Fruit fly (Drosophila melanogaster) whole organism, embryonic: ENCODE measurements around the gene Pa1.

Source experiments
- Adf1 ChIP-seq: fragments of 200-800 bp; sonication (Bioruptor generic); IDR thresholded peaks from 2 replicates; pipeline ENCODE4 v1.3.6; 2022; ENCODE audit warnings: missing biosample characterization, missing genetic modification characterization
- Atf6 ChIP-seq: fragments of 200-800 bp; sonication (Bioruptor generic); IDR thresholded peaks from 2 replicates; pipeline ENCODE4 v1.3.6; 2022; ENCODE audit warnings: missing biosample characterization, missing genetic modification characterization
- B-H1 ChIP-seq: fragments of 200-800 bp; sonication (Bioruptor generic); IDR thresholded peaks from 3 replicates; pipeline ENCODE4 v1.3.6; 2022; ENCODE audit warnings: missing biosample characterization, missing genetic modification characterization
- Bteb2 ChIP-seq: fragments of 200-800 bp; sonication (Bioruptor generic); optimal IDR thresholded peaks from 2 replicates; lab custom pipeline; 2016; ENCODE audit warnings: missing biosample characterization, missing genetic modification characterization
- CG10321 ChIP-seq: fragments of 200-800 bp; sonication (Bioruptor generic); IDR thresholded peaks from 2 replicates; pipeline ENCODE4 v1.3.6; 2022; ENCODE audit warnings: missing biosample characterization, missing genetic modification characterization
- CG10366 ChIP-seq: fragments of 200-800 bp; sonication (Bioruptor generic); IDR thresholded peaks from 2 replicates; pipeline ENCODE4 v1.3.6; 2022; ENCODE audit warnings: missing biosample characterization, missing genetic modification characterization
- CG11093 ChIP-seq: fragments of 200-800 bp; sonication (Bioruptor generic); IDR thresholded peaks from 3 replicates; pipeline ENCODE4 v1.3.6; 2022; ENCODE audit warnings: missing biosample characterization, missing genetic modification characterization
- CG11560 ChIP-seq: fragments of 200-800 bp; sonication (Bioruptor generic); IDR thresholded peaks from 3 replicates; pipeline ENCODE4 v1.3.6; 2022; ENCODE audit warnings: missing biosample characterization, missing genetic modification characterization
- CG11695 ChIP-seq: fragments of 200-800 bp; sonication (Bioruptor generic); IDR thresholded peaks from 3 replicates; pipeline ENCODE4 v1.3.6; 2022; ENCODE audit warnings: missing biosample characterization, missing genetic modification characterization
- CG12769 ChIP-seq: fragments of 200-800 bp; sonication (Bioruptor generic); optimal IDR thresholded peaks from 2 replicates; lab custom pipeline; 2019; ENCODE audit warnings: missing biosample characterization, mild to moderate bottlenecking, missing genetic modification characterization, moderate library complexity
- CG13123 ChIP-seq: fragments of 200-800 bp; sonication (Bioruptor generic); optimal IDR thresholded peaks from 2 replicates; lab custom pipeline; 2016; ENCODE audit warnings: missing biosample characterization, missing genetic modification characterization
- CG14667 ChIP-seq: fragments of 200-800 bp; sonication (Bioruptor generic); IDR thresholded peaks from 2 replicates; pipeline ENCODE4 v1.3.6; 2022; ENCODE audit warnings: missing biosample characterization, missing genetic modification characterization
- CG16779 ChIP-seq: fragments of 200-800 bp; sonication (Bioruptor generic); IDR thresholded peaks from 2 replicates; pipeline ENCODE4 v1.3.6; 2022; ENCODE audit warnings: missing biosample characterization, missing genetic modification characterization
- CG17328 ChIP-seq: fragments of 200-800 bp; sonication (Bioruptor generic); IDR thresholded peaks from 2 replicates; pipeline ENCODE4 v1.3.6; 2022; ENCODE audit warnings: missing biosample characterization, missing genetic modification characterization
- CG17359 ChIP-seq: fragments of 200-800 bp; sonication (Bioruptor generic); optimal IDR thresholded peaks from 3 replicates; lab custom pipeline; 2018; ENCODE audit warnings: missing biosample characterization, mild to moderate bottlenecking, missing genetic modification characterization, moderate library complexity
- CG1832 ChIP-seq: fragments of 200-800 bp; sonication (Bioruptor generic); optimal IDR thresholded peaks from 2 replicates; lab custom pipeline; 2017; ENCODE audit warnings: missing biosample characterization, mild to moderate bottlenecking, missing genetic modification characterization, inconsistent platforms
- CG18476 ChIP-seq: fragments of 200-800 bp; sonication (Bioruptor generic); optimal IDR thresholded peaks from 2 replicates; lab custom pipeline; 2016; ENCODE audit warnings: missing biosample characterization, mild to moderate bottlenecking, missing genetic modification characterization
- CG3281 ChIP-seq: fragments of 200-800 bp; sonication (Bioruptor generic); optimal IDR thresholded peaks from 3 replicates; lab custom pipeline; 2017; ENCODE audit warnings: missing biosample characterization, mild to moderate bottlenecking, missing genetic modification characterization
- CG34224 ChIP-seq: fragments of 200-800 bp; sonication (Bioruptor generic); IDR thresholded peaks from 3 replicates; pipeline ENCODE4 v1.3.6; 2022; ENCODE audit warnings: missing biosample characterization, missing genetic modification characterization; ENCODE audit not compliant: partially characterized antibody
- CG3726 ChIP-seq: fragments of 200-800 bp; sonication (Bioruptor generic); IDR thresholded peaks from 3 replicates; pipeline ENCODE4, ENCODE4 v1.3.6; 2022; ENCODE audit warnings: missing biosample characterization, missing genetic modification characterization
- CG3847 ChIP-seq: fragments of 200-800 bp; sonication (Bioruptor generic); IDR thresholded peaks from 2 replicates; pipeline ENCODE4 v1.3.6; 2022; ENCODE audit warnings: missing biosample characterization, missing genetic modification characterization
- CG6689 ChIP-seq: fragments of 200-800 bp; sonication (Bioruptor generic); IDR thresholded peaks from 2 replicates; pipeline ENCODE4 v1.3.6; 2022; ENCODE audit warnings: missing biosample characterization, missing genetic modification characterization
- CG7372 ChIP-seq: fragments of 200-800 bp; sonication (Bioruptor generic); IDR thresholded peaks from 2 replicates; pipeline ENCODE4 v1.3.6; 2022; ENCODE audit warnings: missing biosample characterization, missing genetic modification characterization
- CG8290 ChIP-seq, 3 experiments: fragments of 200-800 bp; sonication (Bioruptor generic); optimal IDR thresholded peaks; 2 replicates each; lab custom pipeline; 2016 to 2019; ENCODE audit warnings: missing biosample characterization in 3 of 3, missing genetic modification characterization in 3 of 3, mild to moderate bottlenecking in 2 of 3, moderate library complexity in 1 of 3
- CG9932 ChIP-seq: fragments of 200-800 bp; sonication (Bioruptor generic); IDR thresholded peaks from 2 replicates; pipeline ENCODE4 v1.3.6; 2022; ENCODE audit warnings: missing biosample characterization, missing genetic modification characterization
- Dek ChIP-seq: fragments of 200-800 bp; sonication (Bioruptor generic); optimal IDR thresholded peaks from 3 replicates; lab custom pipeline; 2019; ENCODE audit warnings: missing biosample characterization, mild to moderate bottlenecking, missing genetic modification characterization, moderate library complexity
- Ets65A ChIP-seq: fragments of 200-800 bp; sonication (Bioruptor generic); peaks from one replicate; lab custom pipeline; 2016; ENCODE audit warnings: missing biosample characterization, missing genetic modification characterization
- Fer3 ChIP-seq: fragments of 200-800 bp; sonication (Bioruptor generic); optimal IDR thresholded peaks from 2 replicates; lab custom pipeline; 2018; ENCODE audit warnings: missing biosample characterization, mild to moderate bottlenecking, missing genetic modification characterization, moderate library complexity
- Hsf ChIP-seq: fragments of 200-800 bp; sonication (Bioruptor generic); optimal IDR thresholded peaks from 3 replicates; lab custom pipeline; 2016; ENCODE audit warnings: missing biosample characterization, missing genetic modification characterization
- Mrtf ChIP-seq: fragments of 200-800 bp; sonication (Bioruptor generic); IDR thresholded peaks from 3 replicates; pipeline ENCODE4 v1.3.6; 2022; ENCODE audit warnings: missing biosample characterization, missing genetic modification characterization
- Pdp1 ChIP-seq, 2 experiments: fragments of 200-800 bp; sonication (Bioruptor generic); optimal IDR thresholded peaks; 3 replicates each; lab custom pipeline; 2016; ENCODE audit warnings: missing biosample characterization in 2 of 2, missing genetic modification characterization in 2 of 2, mild to moderate bottlenecking in 1 of 2, moderate library complexity in 1 of 2
- Ptx1 ChIP-seq: fragments of 200-800 bp; sonication (Bioruptor generic); IDR thresholded peaks from 2 replicates; pipeline ENCODE4 v1.3.6; 2022; ENCODE audit warnings: missing biosample characterization, missing genetic modification characterization
- caup ChIP-seq: fragments of 200-800 bp; sonication (Bioruptor generic); optimal IDR thresholded peaks from 3 replicates; lab custom pipeline; 2017; ENCODE audit warnings: missing biosample characterization, mild to moderate bottlenecking, missing genetic modification characterization, moderate library complexity; ENCODE audit not compliant: severe bottlenecking
- chm ChIP-seq: fragments of 200-800 bp; sonication (Bioruptor generic); IDR thresholded peaks from 2 replicates; pipeline ENCODE4 v1.3.6; 2022; ENCODE audit warnings: missing biosample characterization, missing genetic modification characterization
- crc ChIP-seq: fragments of 200-800 bp; sonication (Bioruptor generic); optimal IDR thresholded peaks from 2 replicates; lab custom pipeline; 2016; ENCODE audit warnings: missing biosample characterization, missing genetic modification characterization
- dm ChIP-seq: fragments of 200-800 bp; sonication (Bioruptor generic); optimal IDR thresholded peaks from 3 replicates; lab custom pipeline; 2016; ENCODE audit warnings: missing biosample characterization, missing genetic modification characterization
- dpn ChIP-seq, 2 experiments: fragments of 200-800 bp; sonication (Bioruptor generic); optimal IDR thresholded peaks; 3 replicates each; lab custom pipeline; 2016; ENCODE audit warnings: missing biosample characterization in 2 of 2, missing genetic modification characterization in 2 of 2
- esg ChIP-seq: fragments of 200-800 bp; sonication (Bioruptor generic); conservative IDR thresholded peaks from 2 replicates; pipeline ENCODE4 v1.3.6; 2022; ENCODE audit warnings: missing biosample characterization, missing genetic modification characterization
- gsb-n ChIP-seq: fragments of 200-800 bp; sonication (Bioruptor generic); optimal IDR thresholded peaks from 3 replicates; lab custom pipeline; 2018; ENCODE audit warnings: missing biosample characterization, mild to moderate bottlenecking, missing genetic modification characterization
- mam ChIP-seq: fragments of 200-800 bp; sonication (Bioruptor generic); optimal IDR thresholded peaks from 3 replicates; lab custom pipeline; 2016; ENCODE audit warnings: missing biosample characterization, missing genetic modification characterization
- nau ChIP-seq: fragments of 200-800 bp; sonication (Bioruptor generic); optimal IDR thresholded peaks from 3 replicates; lab custom pipeline; 2017; ENCODE audit warnings: missing biosample characterization, mild to moderate bottlenecking, missing genetic modification characterization, missing genetic modification reagents
- odd ChIP-seq: fragments of 200-800 bp; sonication (Bioruptor generic); optimal IDR thresholded peaks from 2 replicates; lab custom pipeline; 2017; ENCODE audit warnings: missing biosample characterization, mild to moderate bottlenecking, missing genetic modification characterization
- pan ChIP-seq, 4 experiments: fragments of >200 bp in 3 of 4; fragments of 200-800 bp in 1 of 4; sonication (Bioruptor generic) in 1 of 4; optimal IDR thresholded peaks in 3 of 4; IDR thresholded peaks in 1 of 4; 2 replicates each; pipeline versions ENCODE4 v1.3.6 to Lab custom; 2017 to 2022; ENCODE audit warnings: missing biosample characterization in 2 of 4, missing genetic modification characterization in 2 of 4, mixed read lengths in 1 of 4
- phol ChIP-seq: fragments of 200-800 bp; sonication (Bioruptor generic); optimal IDR thresholded peaks from 3 replicates; lab custom pipeline; 2018; ENCODE audit warnings: missing biosample characterization, mild to moderate bottlenecking, missing genetic modification characterization, moderate library complexity
- ranshi ChIP-seq: fragments of 200-800 bp; sonication (Bioruptor generic); IDR thresholded peaks from 2 replicates; pipeline ENCODE4 v1.3.6; 2022; ENCODE audit warnings: missing biosample characterization, missing genetic modification characterization
- salm ChIP-seq: fragments of 200-800 bp; sonication (Bioruptor generic); optimal IDR thresholded peaks from 2 replicates; lab custom pipeline; 2018; ENCODE audit warnings: missing biosample characterization, mild to moderate bottlenecking, missing genetic modification characterization
- sob ChIP-seq: fragments of 200-800 bp; sonication (Bioruptor generic); IDR thresholded peaks from 2 replicates; pipeline ENCODE4 v1.3.6; 2022; ENCODE audit warnings: missing biosample characterization, missing genetic modification characterization
- tgo ChIP-seq: fragments of 200-800 bp; sonication (Bioruptor generic); IDR thresholded peaks from 3 replicates; pipeline ENCODE4 v1.3.6; 2022; ENCODE audit warnings: missing biosample characterization, missing genetic modification characterization
- vvl ChIP-seq: fragments of 200-800 bp; sonication (Bioruptor generic); IDR thresholded peaks from 2 replicates; pipeline ENCODE4 v1.3.6; 2022; ENCODE audit warnings: missing biosample characterization, missing genetic modification characterization

Pa1 gene

dm6 chrX:11391364-11391915 is 32.4 kb downstream of the Pa1 start (continued):
- no peak for TF ChIP-seq odd
- TF ChIP-seq CG9932: peak; percentile 80
- TF ChIP-seq CG3281 (GFP tag; lab: Kevin White, UChicago): peak; percentile 27
- peak; percentile 75 for TF ChIP-seq vvl (GFP tag; lab: Robert Waterston, UW)
- TF ChIP-seq sob (GFP tag; lab: Robert Waterston, UW): peak; percentile 32; the same call in 1 of the 2 replicates
- no peak for TF ChIP-seq nau (GFP tag; lab: Kevin White, UChicago)
- no peak for TF ChIP-seq gsb-n (tag; lab: Kevin White, UChicago)
- peak; percentile 18 for TF ChIP-seq phol (tag; lab: Kevin White, UChicago)
- TF ChIP-seq dpn (GFP tag; optimal IDR thresholded peaks at IDR 0.05; lab: Kevin White, UChicago): peak in 1 of 2 experiments; percentile 30
- TF ChIP-seq esg: peak; percentile 68
- TF ChIP-seq Mrtf (GFP tag; lab: Robert Waterston, UW): peak; percentile 68; the same call in 2 of the 3 replicates
- TF ChIP-seq chm: 0 out of 2 replicates have a peak, but pooled peaks have one; percentile 55
- TF ChIP-seq Dek (tag; lab: Kevin White, UChicago): peak; percentile 6
- TF ChIP-seq salm (tag; lab: Kevin White, UChicago): peak; percentile 13
- peak; percentile 54; the same call in 2 of the 3 replicates for TF ChIP-seq CG11695 (GFP tag; lab: Robert Waterston, UW)
- peak; percentile 52 for TF ChIP-seq caup (GFP tag; lab: Kevin White, UChicago)
- TF ChIP-seq CG17359 (tag; lab: Kevin White, UChicago): peak; percentile 43
- no peak for TF ChIP-seq pan (optimal IDR thresholded peaks at IDR 0.05; lab: Kevin White, UChicago)
- TF ChIP-seq pan (GFP tag; optimal IDR thresholded peaks at IDR 0.05 in 1 of 2, IDR thresholded peaks at IDR 0.05 in 1 of 2): peak in 1 of 2 experiments; percentile 76
- TF ChIP-seq mam (GFP tag; lab: Kevin White, UChicago): peak; percentile 19
- TF ChIP-seq Hsf (GFP tag; lab: Kevin White, UChicago): peak; percentile 30
- TF ChIP-seq CG3847: peak; percentile 59
- no peak for TF ChIP-seq CG34224 (GFP tag; lab: Robert Waterston, UW)
- TF ChIP-seq CG10366 (GFP tag; lab: Robert Waterston, UW): peak; percentile 66
- no peak for TF ChIP-seq crc
- peak; percentile 57 for TF ChIP-seq Fer3
- peak; percentile 29; the same call in 1 of the 2 replicates for TF ChIP-seq CG14667 (GFP tag; lab: Robert Waterston, UW)
- TF ChIP-seq CG13123 (GFP tag; lab: Kevin White, UChicago): no peak
- no peak for TF ChIP-seq dm (GFP tag; lab: Kevin White, UChicago)
- peak; percentile 94 for TF ChIP-seq Ets65A (GFP tag; lab: Kevin White, UChicago)
- TF ChIP-seq Adf1 (GFP tag; lab: Robert Waterston, UW): no peak
- 0 out of 2 replicates have a peak, but pooled peaks have one; percentile 17 for TF ChIP-seq CG16779
- TF ChIP-seq Bteb2 (GFP tag; lab: Kevin White, UChicago): no peak
- TF ChIP-seq CG18476 (GFP tag; lab: Kevin White, UChicago): no peak
- peak; percentile 34; the same call in 1 of the 2 replicates for TF ChIP-seq Atf6 (GFP tag; lab: Robert Waterston, UW)
- TF ChIP-seq Ptx1 (GFP tag; lab: Robert Waterston, UW): peak; percentile 78
- 0 out of 3 replicates have a peak, but pooled peaks have one; percentile 52 for TF ChIP-seq CG3726 (GFP tag; lab: Robert Waterston, UW)
- TF ChIP-seq CG12769 (tag; lab: Kevin White, UChicago): peak; percentile 53
- peak; percentile 45; the same call in 1 of the 2 replicates for TF ChIP-seq CG17328 (GFP tag; lab: Robert Waterston, UW)
- TF ChIP-seq Pdp1 (GFP tag; optimal IDR thresholded peaks at IDR 0.05; lab: Kevin White, UChicago): peak in 1 of 2 experiments; percentile 6
- peak; percentile 19; the same call in 1 of the 2 replicates for TF ChIP-seq CG7372 (GFP tag; lab: Robert Waterston, UW)
- no peak for TF ChIP-seq CG8290 (GFP tag; optimal IDR thresholded peaks at IDR 0.05; lab: Kevin White, UChicago)
- TF ChIP-seq CG8290 (tag; optimal IDR thresholded peaks at IDR 0.05; lab: Kevin White, UChicago): peak in 1 of 2 experiments; percentile 67
- no peak for TF ChIP-seq CG1832 (GFP tag; lab: Kevin White, UChicago)
- TF ChIP-seq ranshi (GFP tag; lab: Robert Waterston, UW): peak; percentile 74
- peak; percentile 46; the same call in 1 of the 3 replicates for TF ChIP-seq CG11560 (tag; lab: Robert Waterston, UW)
- TF ChIP-seq CG10321 (GFP tag; lab: Robert Waterston, UW): no peak
- TF ChIP-seq CG6689 (GFP tag; lab: Robert Waterston, UW): peak; percentile 53
- TF ChIP-seq CG11093: 0 out of 3 replicates have a peak, but pooled peaks have one; percentile 36
- peak; percentile 44; the same call in 1 of the 3 replicates for TF ChIP-seq tgo
- peak; percentile 55; the same call in 1 of the 3 replicates for TF ChIP-seq B-H1 (GFP tag; lab: Robert Waterston, UW)
